Worm (Caenorhabditis elegans): ENCODE data around the gene clec-59.

The clec-59 gene

ce11 chrII:10464230-10464920, 14.9 kb downstream of the clec-59 start, which contains the start of the genes ZK673.6 and sdz-37:
TSS of gene ZK673.6 (minus strand) at chrII:10464330.
TSS of gene sdz-37 (plus strand) at chrII:10464870.
- TF ChIP-seq pqm-1 (tag; optimal IDR thresholded peaks at IDR 0.05) (no peak), ztf-11 (tag; optimal IDR thresholded peaks at IDR 0.05) (no peak), jun-1 (tag; optimal IDR thresholded peaks at IDR 0.05) (no peak), nhr-28 (tag; optimal IDR thresholded peaks at IDR 0.05) (no peak), ztf-4 (tag; optimal IDR thresholded peaks at IDR 0.05) (no peak), sea-2 (GFP tag; optimal IDR thresholded peaks at IDR 0.05) (no peak), tbx-2 (tag; optimal IDR thresholded peaks at IDR 0.05) (no peak), elt-3 (tag; optimal IDR thresholded peaks at IDR 0.05) (no peak), nhr-25 (tag; optimal IDR thresholded peaks at IDR 0.05) (no peak), unc-62 (GFP tag; optimal IDR thresholded peaks at IDR 0.05) (no peak), nhr-237 (tag; optimal IDR thresholded peaks at IDR 0.05) (no peak), ama-1 (optimal IDR thresholded peaks at IDR 0.05) (no peak), unc-39 (tag; optimal IDR thresholded peaks at IDR 0.05) (no peak), fkh-10 (GFP tag; optimal IDR thresholded peaks at IDR 0.05) (no peak), skn-1 (tag; optimal IDR thresholded peaks at IDR 0.05) (no peak), eor-1 (tag; optimal IDR thresholded peaks at IDR 0.05) (no peak), snpc-4 (tag; optimal IDR thresholded peaks at IDR 0.05) (no peak), nhr-23 (tag; optimal IDR thresholded peaks at IDR 0.05) (no peak), R02D3.7 (tag; optimal IDR thresholded peaks at IDR 0.05) (no peak)

- no peak for TF ChIP-seq lin-15B (tag; optimal IDR thresholded peaks at IDR 0.05)
- no peak for TF ChIP-seq nhr-23 (tag; optimal IDR thresholded peaks at IDR 0.05)
- TF ChIP-seq ceh-28 (tag; optimal IDR thresholded peaks at IDR 0.05): no peak
- no peak for TF ChIP-seq ztf-11 (tag; optimal IDR thresholded peaks at IDR 0.05)
- no peak for TF ChIP-seq nhr-28 (tag; optimal IDR thresholded peaks at IDR 0.05)
- TF ChIP-seq nhr-11 (tag; optimal IDR thresholded peaks at IDR 0.05): no peak
- no peak for TF ChIP-seq nhr-43 (tag; optimal IDR thresholded peaks at IDR 0.05; ENCODE audit: poor library complexity, severe bottlenecking)
- no peak for TF ChIP-seq nhr-25 (tag; optimal IDR thresholded peaks at IDR 0.05)
- TF ChIP-seq ceh-82 (tag; optimal IDR thresholded peaks at IDR 0.05): no peak
- no peak for TF ChIP-seq nhr-12 (tag; optimal IDR thresholded peaks at IDR 0.05)
- no peak for TF ChIP-seq nhr-77 (tag; optimal IDR thresholded peaks at IDR 0.05)
These were observed 18.0 kb downstream of the clec-59 start, which contains the start of gene ZK673.5 for ce11 chrII:10461207-10461606. TSS of gene ZK673.5 (plus strand) at chrII:10461507.

- TF ChIP-seq nhr-43 (tag; optimal IDR thresholded peaks at IDR 0.05; ENCODE audit: poor library complexity, severe bottlenecking): no peak
- no peak for TF ChIP-seq mml-1 (tag; optimal IDR thresholded peaks at IDR 0.05)
- TF ChIP-seq sea-2 (GFP tag; optimal IDR thresholded peaks at IDR 0.05): no peak
- no peak for TF ChIP-seq ztf-4 (tag; optimal IDR thresholded peaks at IDR 0.05)
- no peak for TF ChIP-seq lin-39 (tag; optimal IDR thresholded peaks at IDR 0.05)
- no peak for TF ChIP-seq nhr-25 (tag; optimal IDR thresholded peaks at IDR 0.05)
- TF ChIP-seq egl-5 (tag; optimal IDR thresholded peaks at IDR 0.05): no peak
- TF ChIP-seq ceh-82 (tag; optimal IDR thresholded peaks at IDR 0.05): no peak
- TF ChIP-seq elt-3 (tag; optimal IDR thresholded peaks at IDR 0.05): no peak
- no peak for TF ChIP-seq nhr-67 (tag; optimal IDR thresholded peaks at IDR 0.05)
- no peak for TF ChIP-seq elt-1 (tag; optimal IDR thresholded peaks at IDR 0.05)
- TF ChIP-seq ceh-28 (tag; optimal IDR thresholded peaks at IDR 0.05): no peak
- TF ChIP-seq nhr-12 (tag; optimal IDR thresholded peaks at IDR 0.05): no peak
- TF ChIP-seq nhr-11 (tag; optimal IDR thresholded peaks at IDR 0.05): no peak
- no peak for TF ChIP-seq pha-4 (tag; optimal IDR thresholded peaks at IDR 0.05)
- no peak for TF ChIP-seq snpc-4 (tag; optimal IDR thresholded peaks at IDR 0.05)
- TF ChIP-seq lin-15B (tag; optimal IDR thresholded peaks at IDR 0.05): no peak
These were observed 22.3 kb downstream of the clec-59 start, which contains the start of gene ZK673.11 for ce11 chrII:10456979-10457378. TSS of gene ZK673.11 (plus strand) at chrII:10457279.

- no peak for TF ChIP-seq nfya-1 (tag; optimal IDR thresholded peaks at IDR 0.05; ENCODE audit: insufficient read depth)
- TF ChIP-seq pqm-1 (tag; optimal IDR thresholded peaks at IDR 0.05): no peak
- no peak for TF ChIP-seq skn-1 (tag; optimal IDR thresholded peaks at IDR 0.05)
- TF ChIP-seq R02D3.7 (tag; optimal IDR thresholded peaks at IDR 0.05): no peak
- no peak for TF ChIP-seq sea-2 (GFP tag; optimal IDR thresholded peaks at IDR 0.05)
- TF ChIP-seq snpc-4 (tag; optimal IDR thresholded peaks at IDR 0.05): no peak
- no peak for TF ChIP-seq mdl-1 (tag; optimal IDR thresholded peaks at IDR 0.05)
- no peak for TF ChIP-seq ZK546.5 (tag; optimal IDR thresholded peaks at IDR 0.05)
- TF ChIP-seq elt-2 (tag; optimal IDR thresholded peaks at IDR 0.05): no peak
- TF ChIP-seq nhr-43 (tag; optimal IDR thresholded peaks at IDR 0.05; ENCODE audit: poor library complexity, severe bottlenecking): no peak
- TF ChIP-seq ama-1 (optimal IDR thresholded peaks at IDR 0.05): no peak
These were observed 26.6 kb downstream of the clec-59 start, which contains the start of gene ZK673.4 for ce11 chrII:10452620-10453019. TSS of gene ZK673.4 (plus strand) at chrII:10452920.

All from whole organism, L3 larva.